Worm (Caenorhabditis elegans) whole organism, late embryonic: ENCODE results near the gene Y54G11A.2.

Experiments used
- C08G9.2 ChIP-seq: sonication (generic microtip); optimal IDR thresholded peaks from 2 replicates; lab custom pipeline; 2016; ENCODE audit warnings: mild to moderate bottlenecking, missing genetic modification characterization, moderate library complexity, missing compliant biosample characterization
- C38D4.7 ChIP-seq: fragments of 200-800 bp; sonication (Bioruptor generic); optimal IDR thresholded peaks from 2 replicates; lab custom pipeline; 2018; ENCODE audit warnings: mild to moderate bottlenecking, missing genetic modification characterization, moderate library complexity, missing compliant biosample characterization
- F13H6.1 ChIP-seq: sonication (generic microtip); optimal IDR thresholded peaks from 2 replicates; lab custom pipeline; 2016; ENCODE audit warnings: missing genetic modification characterization, missing compliant biosample characterization
- Y22D7AL.16 ChIP-seq: sonication (generic microtip); optimal IDR thresholded peaks from 2 replicates; lab custom pipeline; 2016; ENCODE audit warnings: missing genetic modification characterization, missing compliant biosample characterization
- ahr-1 ChIP-seq: sonication (generic microtip); optimal IDR thresholded peaks from 2 replicates; lab custom pipeline; 2016; ENCODE audit warnings: missing genetic modification characterization, missing compliant biosample characterization
- ama-1 ChIP-seq: fragments of 150-350 bp; optimal IDR thresholded peaks from 2 replicates; lab custom pipeline; 2014
- ceh-14 ChIP-seq: sonication (generic microtip); optimal IDR thresholded peaks from 2 replicates; lab custom pipeline; 2016; ENCODE audit warnings: missing genotype, missing genetic modification characterization, missing compliant biosample characterization
- ceh-18 ChIP-seq: sonication (generic microtip); optimal IDR thresholded peaks from 2 replicates; lab custom pipeline; 2016; ENCODE audit warnings: missing genetic modification characterization, missing compliant biosample characterization
- ceh-19 ChIP-seq: fragments of 200-800 bp; sonication (Bioruptor generic); optimal IDR thresholded peaks from 2 replicates; lab custom pipeline; 2018; ENCODE audit warnings: mild to moderate bottlenecking, missing genetic modification characterization, missing compliant biosample characterization
- ceh-31 ChIP-seq: sonication (generic microtip); optimal IDR thresholded peaks from 2 replicates; lab custom pipeline; 2016; ENCODE audit warnings: missing genetic modification characterization, missing compliant biosample characterization
- ceh-34 ChIP-seq: sonication (generic microtip); optimal IDR thresholded peaks from 2 replicates; lab custom pipeline; 2016; ENCODE audit warnings: mild to moderate bottlenecking, missing genetic modification characterization, missing compliant biosample characterization
- ceh-48 ChIP-seq: sonication (generic microtip); optimal IDR thresholded peaks from 2 replicates; lab custom pipeline; 2016; ENCODE audit warnings: missing genetic modification characterization, inconsistent platforms, missing compliant biosample characterization
- ceh-6 ChIP-seq: fragments of 200-800 bp; sonication (Bioruptor generic); optimal IDR thresholded peaks from 2 replicates; lab custom pipeline; 2018; ENCODE audit warnings: mild to moderate bottlenecking, missing genetic modification characterization, missing compliant biosample characterization
- ceh-9 ChIP-seq: sonication (generic microtip); optimal IDR thresholded peaks from 2 replicates; lab custom pipeline; 2016; ENCODE audit warnings: mild to moderate bottlenecking, missing genetic modification characterization, inconsistent platforms, missing compliant biosample characterization
- che-1 ChIP-seq: sonication (generic microtip); optimal IDR thresholded peaks from 2 replicates; lab custom pipeline; 2016; ENCODE audit warnings: mild to moderate bottlenecking, missing genetic modification characterization, missing compliant biosample characterization
- dve-1 ChIP-seq: sonication (generic microtip); optimal IDR thresholded peaks from 2 replicates; lab custom pipeline; 2017; ENCODE audit warnings: antibody characterized with exemption, mild to moderate bottlenecking, missing genetic modification characterization, missing compliant biosample characterization
- elt-2 ChIP-seq: sonication (generic microtip); optimal IDR thresholded peaks from 2 replicates; lab custom pipeline; 2016; ENCODE audit warnings: missing genetic modification reagents, missing genetic modification characterization, missing compliant biosample characterization
- elt-4 ChIP-seq: sonication (generic microtip); optimal IDR thresholded peaks from 2 replicates; lab custom pipeline; 2016; ENCODE audit warnings: missing genetic modification characterization, missing compliant biosample characterization
- ets-4 ChIP-seq: sonication (generic microtip); optimal IDR thresholded peaks from 2 replicates; lab custom pipeline; 2016; ENCODE audit warnings: missing genetic modification characterization, missing compliant biosample characterization
- eyg-1 ChIP-seq: sonication (generic microtip); optimal IDR thresholded peaks from 2 replicates; lab custom pipeline; 2016; ENCODE audit warnings: missing genotype, missing genetic modification characterization, missing compliant biosample characterization
- fax-1 ChIP-seq: sonication (generic microtip); optimal IDR thresholded peaks from 2 replicates; lab custom pipeline; 2016; ENCODE audit warnings: missing genotype, missing genetic modification characterization, missing compliant biosample characterization
- fkh-6 ChIP-seq: sonication (generic microtip); optimal IDR thresholded peaks from 2 replicates; lab custom pipeline; 2016; ENCODE audit warnings: missing genetic modification characterization, missing compliant biosample characterization
- gmeb-2 ChIP-seq: sonication (generic microtip); optimal IDR thresholded peaks from 2 replicates; lab custom pipeline; 2016; ENCODE audit warnings: missing genetic modification characterization, inconsistent platforms, missing compliant biosample characterization
- hlh-13 ChIP-seq: fragments of 200-800 bp; sonication (Bioruptor generic); optimal IDR thresholded peaks from 2 replicates; lab custom pipeline; 2018; ENCODE audit warnings: mild to moderate bottlenecking, missing genetic modification characterization, missing compliant biosample characterization
- hlh-15 ChIP-seq: sonication (generic microtip); optimal IDR thresholded peaks from 2 replicates; lab custom pipeline; 2016; ENCODE audit warnings: missing genetic modification characterization, missing compliant biosample characterization
- hlh-30 ChIP-seq: sonication (generic microtip); optimal IDR thresholded peaks from 2 replicates; lab custom pipeline; 2017; ENCODE audit warnings: antibody characterized with exemption, missing genetic modification characterization, missing compliant biosample characterization; ENCODE audit not compliant: insufficient read depth
- hlh-6 ChIP-seq: sonication (generic microtip); optimal IDR thresholded peaks from 2 replicates; lab custom pipeline; 2016; ENCODE audit warnings: missing genotype, missing genetic modification characterization, missing compliant biosample characterization
- hlh-8 ChIP-seq: sonication (generic microtip); optimal IDR thresholded peaks from 2 replicates; lab custom pipeline; 2016; ENCODE audit warnings: missing genotype, missing genetic modification characterization, missing compliant biosample characterization
- lim-6 ChIP-seq: sonication (generic microtip); optimal IDR thresholded peaks from 2 replicates; lab custom pipeline; 2016; ENCODE audit warnings: missing genetic modification characterization, missing compliant biosample characterization
- lin-11 ChIP-seq: fragments of 200-800 bp; sonication (Bioruptor generic); optimal IDR thresholded peaks from 2 replicates; lab custom pipeline; 2018; ENCODE audit warnings: mild to moderate bottlenecking, missing genetic modification characterization, missing compliant biosample characterization
- madf-2 ChIP-seq: sonication (generic microtip); optimal IDR thresholded peaks from 2 replicates; lab custom pipeline; 2017; ENCODE audit warnings: missing genetic modification characterization, missing compliant biosample characterization
- mec-3 ChIP-seq: sonication (generic microtip); optimal IDR thresholded peaks from 2 replicates; lab custom pipeline; 2016; ENCODE audit warnings: borderline replicate concordance, missing genetic modification characterization, missing compliant biosample characterization
- nfya-1 ChIP-seq: sonication (generic microtip); optimal IDR thresholded peaks from 2 replicates; lab custom pipeline; 2017; ENCODE audit warnings: missing genetic modification characterization, mild to moderate bottlenecking, missing compliant biosample characterization, antibody characterized with exemption, moderate library complexity
- nhr-232 ChIP-seq: sonication (generic microtip); optimal IDR thresholded peaks from 2 replicates; lab custom pipeline; 2016; ENCODE audit warnings: missing genetic modification characterization, missing compliant biosample characterization
- npax-4 ChIP-seq: sonication (generic microtip); optimal IDR thresholded peaks from 2 replicates; lab custom pipeline; 2016; ENCODE audit warnings: missing genetic modification characterization, missing compliant biosample characterization
- pag-3 ChIP-seq: sonication (generic microtip); optimal IDR thresholded peaks from 2 replicates; lab custom pipeline; 2016; ENCODE audit warnings: missing compliant biosample characterization, missing genetic modification characterization, borderline replicate concordance
- pax-1 ChIP-seq: fragments of 150-350 bp; optimal IDR thresholded peaks from 2 replicates; lab custom pipeline; 2014; ENCODE audit warnings: missing biosample characterization, missing genetic modification characterization
- pros-1 ChIP-seq: fragments of 150-350 bp; optimal IDR thresholded peaks from 2 replicates; lab custom pipeline; 2014; ENCODE audit warnings: missing biosample characterization, missing genetic modification reagents, missing genetic modification characterization
- ref-2 ChIP-seq: sonication (generic microtip); optimal IDR thresholded peaks from 2 replicates; lab custom pipeline; 2016; ENCODE audit warnings: missing genetic modification characterization, missing compliant biosample characterization
- rnt-1 ChIP-seq: sonication (generic microtip); optimal IDR thresholded peaks from 2 replicates; lab custom pipeline; 2016; ENCODE audit warnings: missing genetic modification characterization, missing compliant biosample characterization
- sox-2 ChIP-seq: fragments of 200-800 bp; sonication (Bioruptor generic); IDR thresholded peaks from 2 replicates; pipeline ENCODE4 v1.3.6; 2022; ENCODE audit warnings: missing genetic modification reagents, missing genetic modification characterization, missing compliant biosample characterization
- sox-4 ChIP-seq: sonication (generic microtip); optimal IDR thresholded peaks from 2 replicates; lab custom pipeline; 2017; ENCODE audit warnings: mild to moderate bottlenecking, missing genetic modification characterization, inconsistent platforms, missing compliant biosample characterization
- syd-9 ChIP-seq: sonication (generic microtip); optimal IDR thresholded peaks from 2 replicates; lab custom pipeline; 2016; ENCODE audit warnings: mild to moderate bottlenecking, missing genetic modification characterization, moderate library complexity, missing compliant biosample characterization
- tbx-2 ChIP-seq: sonication (generic microtip); optimal IDR thresholded peaks from 2 replicates; lab custom pipeline; 2016; ENCODE audit warnings: missing genetic modification characterization, missing compliant biosample characterization
- tbx-7 ChIP-seq: sonication (generic microtip); optimal IDR thresholded peaks from 2 replicates; lab custom pipeline; 2016; ENCODE audit warnings: missing genotype, missing genetic modification characterization, missing compliant biosample characterization
- ttx-3 ChIP-seq: sonication (generic microtip); optimal IDR thresholded peaks from 2 replicates; lab custom pipeline; 2016; ENCODE audit warnings: missing genetic modification reagents, missing genetic modification characterization, missing compliant biosample characterization
- unc-3 ChIP-seq, 2 experiments: fragments of 200-800 bp in 1 of 2; sonication (Bioruptor generic) in 1 of 2; sonication (generic microtip) in 1 of 2; conservative IDR thresholded peaks in 1 of 2; optimal IDR thresholded peaks in 1 of 2; 2 replicates each; pipeline versions ENCODE4 v1.3.6 to Lab custom; 2016 to 2022; ENCODE audit warnings: missing compliant biosample characterization in 2 of 2, missing genetic modification characterization in 2 of 2, missing genetic modification reagents in 1 of 2
- unc-42 ChIP-seq: sonication (generic microtip); optimal IDR thresholded peaks from 2 replicates; lab custom pipeline; 2016; ENCODE audit warnings: missing genotype, missing genetic modification characterization, missing compliant biosample characterization
- unc-55 ChIP-seq: sonication (generic microtip); optimal IDR thresholded peaks from 2 replicates; lab custom pipeline; 2017; ENCODE audit warnings: missing biosample characterization, missing genetic modification reagents, missing genetic modification characterization
- unc-86 ChIP-seq: sonication (generic microtip); optimal IDR thresholded peaks from 2 replicates; lab custom pipeline; 2016; ENCODE audit warnings: missing genetic modification characterization, missing compliant biosample characterization
- zip-5 ChIP-seq: sonication (generic microtip); optimal IDR thresholded peaks from 2 replicates; lab custom pipeline; 2016; ENCODE audit warnings: missing genetic modification characterization, missing compliant biosample characterization
- ztf-16 ChIP-seq: sonication (generic microtip); optimal IDR thresholded peaks from 2 replicates; lab custom pipeline; 2017; ENCODE audit warnings: missing genetic modification characterization, missing compliant biosample characterization

The Y54G11A.2 gene

DNA sequence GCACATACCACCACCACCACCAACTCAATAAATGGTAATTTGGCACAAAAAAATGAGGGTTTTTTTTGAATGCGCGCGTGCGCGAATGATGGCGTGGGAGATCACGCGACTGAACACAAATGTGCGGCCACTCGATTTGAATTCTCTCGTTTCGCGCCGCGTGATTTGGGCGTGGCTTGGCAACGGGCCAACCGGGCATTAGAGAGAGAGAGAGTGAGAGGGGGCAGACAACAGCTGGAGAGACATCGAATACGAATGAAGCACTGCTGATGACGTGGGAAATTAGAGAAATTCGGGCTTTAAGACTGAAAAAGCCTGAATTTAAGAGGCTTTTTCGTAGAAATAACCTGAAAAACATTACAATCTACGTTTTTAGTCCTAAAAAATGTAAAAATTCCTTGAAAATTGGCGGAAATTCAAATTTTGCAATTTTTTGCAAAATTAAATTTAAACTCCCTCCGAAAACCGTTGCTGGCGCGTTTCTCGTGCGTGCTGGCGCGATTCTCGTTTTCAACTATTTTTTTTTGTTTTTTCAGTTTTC, 687 bp upstream of the Y54G11A.2 start:
- TF ChIP-seq ama-1 (lab: Kevin White, UChicago) = peak; percentile 90
- TF ChIP-seq rnt-1 (tag; lab: Kevin White, UChicago) = peak; percentile 85
- TF ChIP-seq lim-6 (tag; lab: Kevin White, UChicago) = no peak
- no peak for TF ChIP-seq gmeb-2 (tag; lab: Kevin White, UChicago)
- peak; percentile 37 for TF ChIP-seq hlh-6 (tag; lab: Kevin White, UChicago)
- peak; percentile 74 for TF ChIP-seq ceh-19 (GFP tag; lab: Kevin White, UChicago)
- no peak for TF ChIP-seq zip-5 (tag; lab: Kevin White, UChicago)
- no peak for TF ChIP-seq dve-1 (tag; lab: Kevin White, UChicago)
- TF ChIP-seq nfya-1 (tag; lab: Kevin White, UChicago) = peak; percentile 94
- TF ChIP-seq ref-2 (tag; lab: Kevin White, UChicago) = peak; percentile 88
- peak; percentile 36 for TF ChIP-seq syd-9 (tag; lab: Kevin White, UChicago)
- TF ChIP-seq ahr-1 (tag; lab: Kevin White, UChicago) = peak; percentile 39
- peak; percentile 88 for TF ChIP-seq ceh-34
- peak; percentile 0 for TF ChIP-seq lin-11 (tag; lab: Kevin White, UChicago)
- peak; percentile 55 for TF ChIP-seq pros-1 (tag; lab: Kevin White, UChicago)
- peak; percentile 27 for TF ChIP-seq ztf-16
- no peak for TF ChIP-seq pax-1 (tag; lab: Kevin White, UChicago)
- TF ChIP-seq fkh-6 (tag; lab: Kevin White, UChicago) = peak; percentile 70
- TF ChIP-seq mec-3 = no peak
- TF ChIP-seq hlh-15 (tag; lab: Kevin White, UChicago) = peak; percentile 18
- peak; percentile 74 for TF ChIP-seq unc-55 (GFP tag; lab: Kevin White, UChicago)
- peak; percentile 85 for TF ChIP-seq unc-42 (tag; lab: Kevin White, UChicago)
- TF ChIP-seq pag-3 (tag; lab: Kevin White, UChicago) = no peak
- peak; percentile 16 for TF ChIP-seq che-1 (tag; lab: Kevin White, UChicago)
- TF ChIP-seq elt-2 (tag; lab: Kevin White, UChicago) = peak; percentile 76
- peak; percentile 79 for TF ChIP-seq ceh-14 (tag; lab: Kevin White, UChicago)
- no peak for TF ChIP-seq ceh-48 (tag; lab: Kevin White, UChicago)
- TF ChIP-seq ets-4 = peak; percentile 72
- TF ChIP-seq C08G9.2 (tag; lab: Kevin White, UChicago) = peak; percentile 61
- TF ChIP-seq tbx-7 = peak; percentile 10
- peak; percentile 36 for TF ChIP-seq Y22D7AL.16 (tag; lab: Kevin White, UChicago)
- peak; percentile 97 for TF ChIP-seq hlh-30 (tag; lab: Kevin White, UChicago)
- TF ChIP-seq npax-4 (tag; lab: Kevin White, UChicago) = no peak
- TF ChIP-seq unc-86 (tag; lab: Kevin White, UChicago) = no peak
- peak; percentile 99 for TF ChIP-seq madf-2
- TF ChIP-seq nhr-232 (tag; lab: Kevin White, UChicago) = no peak
- TF ChIP-seq ceh-9 (tag; lab: Kevin White, UChicago) = peak; percentile 54
- peak; percentile 16 for TF ChIP-seq fax-1 (tag; lab: Kevin White, UChicago)
- TF ChIP-seq sox-2 (GFP tag; lab: Robert Waterston, UW) = peak; percentile 3; the same call in 1 of the 2 replicates
- peak; percentile 52 for TF ChIP-seq hlh-8 (tag; lab: Kevin White, UChicago)
- no peak for TF ChIP-seq unc-3 (GFP tag; conservative IDR thresholded peaks at IDR 0.05; lab: Robert Waterston, UW)
- peak; percentile 56 for TF ChIP-seq unc-3 (tag; optimal IDR thresholded peaks at IDR 0.05; lab: Kevin White, UChicago)
- no peak for TF ChIP-seq eyg-1 (tag; lab: Kevin White, UChicago)
- peak; percentile 90 for TF ChIP-seq ceh-31 (tag; lab: Kevin White, UChicago)
- peak; percentile 11 for TF ChIP-seq sox-4 (tag; lab: Kevin White, UChicago)
- TF ChIP-seq tbx-2 = peak; percentile 89
- TF ChIP-seq hlh-13 (GFP tag; lab: Kevin White, UChicago) = no peak
- TF ChIP-seq elt-4 = no peak
- no peak for TF ChIP-seq ttx-3 (tag; lab: Kevin White, UChicago)
- peak; percentile 9 for TF ChIP-seq C38D4.7 (GFP tag; lab: Kevin White, UChicago)
- peak; percentile 15 for TF ChIP-seq ceh-6 (GFP tag; lab: Kevin White, UChicago)
- TF ChIP-seq ceh-18 (tag; lab: Kevin White, UChicago) = peak; percentile 93
- peak; percentile 64 for TF ChIP-seq F13H6.1 (tag; lab: Kevin White, UChicago)
